Worm (Caenorhabditis elegans): ENCODE data around the gene K12H4.3.

K12H4.3 gene

ce11 chrIII:8043784-8044183 lies 2.0 kb upstream of the K12H4.3 start (continued):
- TF ChIP-seq unc-62 (GFP tag; optimal IDR thresholded peaks at IDR 0.05) = peak; percentile 50
- TF ChIP-seq lsy-2 (tag; optimal IDR thresholded peaks at IDR 0.05) = peak; percentile 96 to 98
- peak; percentile 80 for TF ChIP-seq nhr-11 (tag; optimal IDR thresholded peaks at IDR 0.05)
- peak; percentile 94 for TF ChIP-seq unc-86 (tag; optimal IDR thresholded peaks at IDR 0.05)
- peak; percentile 87 for TF ChIP-seq ztf-4 (tag; optimal IDR thresholded peaks at IDR 0.05)
- peak; percentile 92 for TF ChIP-seq ces-1 (GFP tag; optimal IDR thresholded peaks at IDR 0.05)
- peak; percentile 98 for TF ChIP-seq mep-1 (tag; optimal IDR thresholded peaks at IDR 0.05)
- no peak for TF ChIP-seq ets-5 (GFP tag; IDR thresholded peaks at IDR 0.05)
- TF ChIP-seq dpl-1 (GFP tag; optimal IDR thresholded peaks at IDR 0.05) = peak; percentile 92 to 93 (median 92)
- peak; percentile 97 for TF ChIP-seq zag-1 (tag; optimal IDR thresholded peaks at IDR 0.05)
- peak; percentile 99 for TF ChIP-seq nhr-77 (tag; optimal IDR thresholded peaks at IDR 0.05)
- no peak for TF ChIP-seq hlh-17 (GFP tag; optimal IDR thresholded peaks at IDR 0.05; ENCODE audit: borderline replicate concordance)
- peak; percentile 69 for TF ChIP-seq mef-2 (tag; optimal IDR thresholded peaks at IDR 0.05)
- peak; percentile 97 for TF ChIP-seq pax-3 (tag; optimal IDR thresholded peaks at IDR 0.05)
- TF ChIP-seq nhr-76 (tag; optimal IDR thresholded peaks at IDR 0.05) = peak; percentile 17
- peak; percentile 97 for TF ChIP-seq jun-1 (tag; optimal IDR thresholded peaks at IDR 0.05)
- peak; percentile 80 for TF ChIP-seq F16B12.6 (tag; optimal IDR thresholded peaks at IDR 0.05)
- peak; percentile 92 for TF ChIP-seq ceh-88 (GFP tag; IDR thresholded peaks at IDR 0.05)
- peak; percentile 93 to 97 for TF ChIP-seq lin-35 (GFP tag; optimal IDR thresholded peaks at IDR 0.05)
- TF ChIP-seq efl-1 (optimal IDR thresholded peaks at IDR 0.05) = peak; percentile 96 to 98
- TF ChIP-seq efl-1 (GFP tag; optimal IDR thresholded peaks at IDR 0.05 in 1 of 2) = peak; percentile 87 to 98
- TF ChIP-seq ztf-11 (tag; optimal IDR thresholded peaks at IDR 0.05) = peak in 1 of 2 experiments; percentile 93
- peak; percentile 97 for TF ChIP-seq lir-3 (tag; optimal IDR thresholded peaks at IDR 0.05; ENCODE audit: poor library complexity)
- TF ChIP-seq snu-23 (GFP tag; optimal IDR thresholded peaks at IDR 0.05) = peak; percentile 99
- peak; percentile 99 for TF ChIP-seq fkh-10 (GFP tag; optimal IDR thresholded peaks at IDR 0.05)
- no peak for TF ChIP-seq nhr-12 (tag; optimal IDR thresholded peaks at IDR 0.05)
- TF ChIP-seq alr-1 (tag; optimal IDR thresholded peaks at IDR 0.05; ENCODE audit: borderline replicate concordance) = no peak
- peak; percentile 75 for TF ChIP-seq grh-1 (GFP tag; IDR thresholded peaks at IDR 0.05)
- TF ChIP-seq nhr-237 (tag; optimal IDR thresholded peaks at IDR 0.05) = peak; percentile 96
- peak; percentile 97 for TF ChIP-seq skn-1 (tag; optimal IDR thresholded peaks at IDR 0.05)
- TF ChIP-seq unc-30 (tag; optimal IDR thresholded peaks at IDR 0.05) = no peak
- TF ChIP-seq egl-27 (tag; optimal IDR thresholded peaks at IDR 0.05) = peak; percentile 83 to 97
- TF ChIP-seq rnt-1 (tag; optimal IDR thresholded peaks at IDR 0.05) = peak; percentile 99
- peak; percentile 98 for TF ChIP-seq lin-14 (GFP tag; optimal IDR thresholded peaks at IDR 0.05)
- TF ChIP-seq fkh-8 (tag; optimal IDR thresholded peaks at IDR 0.05) = peak; percentile 99
- peak in 1 of 2 experiments; percentile 91 for TF ChIP-seq mdl-1 (tag; optimal IDR thresholded peaks at IDR 0.05)
- TF ChIP-seq efl-3 (GFP tag; optimal IDR thresholded peaks at IDR 0.05) = no peak
- TF ChIP-seq nhr-28 (tag; optimal IDR thresholded peaks at IDR 0.05) = no peak
- peak; percentile 54 for TF ChIP-seq aha-1 (tag; optimal IDR thresholded peaks at IDR 0.05)
- peak; percentile 60 for TF ChIP-seq pqm-1 (tag; optimal IDR thresholded peaks at IDR 0.05)
- no peak for TF ChIP-seq sptf-1 (tag; optimal IDR thresholded peaks at IDR 0.05)
- peak; percentile 80 for TF ChIP-seq ceh-8 (GFP tag; optimal IDR thresholded peaks at IDR 0.05)
- TF ChIP-seq ama-1 (optimal IDR thresholded peaks at IDR 0.05) = no peak
- TF ChIP-seq nhr-20 (tag; optimal IDR thresholded peaks at IDR 0.05) = peak; percentile 97
- peak; percentile 99 for TF ChIP-seq vab-15 (tag; optimal IDR thresholded peaks at IDR 0.05)
- peak; percentile 6 to 98 (median 74) for TF ChIP-seq elt-3 (tag; optimal IDR thresholded peaks at IDR 0.05)

Data from whole organism, L1 larva.